Fruit fly (Drosophila melanogaster) whole organism, embryonic: ENCODE data around the gene vsg.

ENCODE experiments used
- Atf6 ChIP-seq: fragments of 200-800 bp; sonication (Bioruptor generic); IDR thresholded peaks from 2 replicates; pipeline ENCODE4 v1.3.6; 2022; ENCODE audit warnings: missing biosample characterization, missing genetic modification characterization
- Awh ChIP-seq: fragments of 200-800 bp; sonication (Bioruptor generic); IDR thresholded peaks from 2 replicates; pipeline ENCODE4, ENCODE4 v1.3.6; 2022; ENCODE audit warnings: missing biosample characterization, missing genetic modification characterization
- CG1024 ChIP-seq: fragments of 200-800 bp; sonication (Bioruptor generic); IDR thresholded peaks from 2 replicates; pipeline ENCODE4 v1.3.6; 2022; ENCODE audit warnings: missing biosample characterization, missing genetic modification characterization
- CG11560 ChIP-seq: fragments of 200-800 bp; sonication (Bioruptor generic); IDR thresholded peaks from 3 replicates; pipeline ENCODE4 v1.3.6; 2022; ENCODE audit warnings: missing biosample characterization, missing genetic modification characterization
- CG11696 ChIP-seq: fragments of 200-800 bp; sonication (Bioruptor generic); IDR thresholded peaks from 2 replicates; pipeline ENCODE4 v1.3.6; 2022; ENCODE audit warnings: missing biosample characterization, missing genetic modification characterization
- CG13296 ChIP-seq: fragments of 200-800 bp; sonication (Bioruptor generic); optimal IDR thresholded peaks from 3 replicates; lab custom pipeline; 2018; ENCODE audit warnings: missing biosample characterization, mild to moderate bottlenecking, missing genetic modification characterization
- CG14667 ChIP-seq: fragments of 200-800 bp; sonication (Bioruptor generic); IDR thresholded peaks from 2 replicates; pipeline ENCODE4 v1.3.6; 2022; ENCODE audit warnings: missing biosample characterization, missing genetic modification characterization
- CG15479 ChIP-seq: fragments of 200-800 bp; sonication (Bioruptor generic); optimal IDR thresholded peaks from 3 replicates; lab custom pipeline; 2019; ENCODE audit warnings: missing biosample characterization, mild to moderate bottlenecking, missing genetic modification characterization, moderate library complexity
- CG2120 ChIP-seq: fragments of 200-800 bp; sonication (Bioruptor generic); optimal IDR thresholded peaks from 3 replicates; lab custom pipeline; 2016; ENCODE audit warnings: missing biosample characterization, missing genetic modification characterization
- CG2129 ChIP-seq: fragments of 200-800 bp; sonication (Bioruptor generic); IDR thresholded peaks from 2 replicates; pipeline ENCODE4 v1.3.6; 2022; ENCODE audit warnings: missing biosample characterization, missing genetic modification characterization; ENCODE audit not compliant: partially characterized antibody
- CG2678 ChIP-seq: fragments of 200-800 bp; sonication (Bioruptor generic); optimal IDR thresholded peaks from 3 replicates; lab custom pipeline; 2019; ENCODE audit warnings: missing biosample characterization, mild to moderate bottlenecking, missing genetic modification characterization, moderate library complexity
- CG30403 ChIP-seq: fragments of 200-800 bp; sonication (Bioruptor generic); optimal IDR thresholded peaks from 3 replicates; lab custom pipeline; 2016; ENCODE audit warnings: missing biosample characterization, missing genetic modification characterization
- CG31441 ChIP-seq: fragments of 200-800 bp; sonication (Bioruptor generic); IDR thresholded peaks from 2 replicates; pipeline ENCODE4 v1.3.6; 2022; ENCODE audit warnings: missing biosample characterization, missing genetic modification characterization
- CG43689 ChIP-seq: fragments of 200-800 bp; sonication (Bioruptor generic); IDR thresholded peaks from 2 replicates; pipeline ENCODE4 v1.3.6; 2022; ENCODE audit warnings: missing biosample characterization, missing genetic modification characterization
- CG7963 ChIP-seq: fragments of 200-800 bp; sonication (Bioruptor generic); IDR thresholded peaks from 3 replicates; pipeline ENCODE4 v1.3.6; 2022; ENCODE audit warnings: missing biosample characterization, missing genetic modification characterization; ENCODE audit not compliant: partially characterized antibody
- CG8359 ChIP-seq: fragments of 200-800 bp; sonication (Bioruptor generic); optimal IDR thresholded peaks from 2 replicates; lab custom pipeline; 2017; ENCODE audit warnings: missing biosample characterization, mild to moderate bottlenecking, missing genetic modification characterization, borderline replicate concordance
- CG9817 ChIP-seq: fragments of 200-800 bp; sonication (Bioruptor generic); optimal IDR thresholded peaks from 2 replicates; lab custom pipeline; 2018; ENCODE audit warnings: missing biosample characterization, mild to moderate bottlenecking, missing genetic modification characterization, moderate library complexity
- Doc3 ChIP-seq: fragments of 200-800 bp; sonication (Bioruptor generic); IDR thresholded peaks from 3 replicates; pipeline ENCODE4 v1.3.6; 2022; ENCODE audit warnings: missing biosample characterization, missing genetic modification characterization; ENCODE audit not compliant: partially characterized antibody
- Ets65A ChIP-seq: fragments of 200-800 bp; sonication (Bioruptor generic); peaks from one replicate; lab custom pipeline; 2016; ENCODE audit warnings: missing biosample characterization, missing genetic modification characterization
- Gug ChIP-seq: fragments of 200-800 bp; sonication (Bioruptor generic); IDR thresholded peaks from 4 replicates; pipeline ENCODE4 v1.3.6; 2022; ENCODE audit warnings: missing biosample characterization, missing genetic modification characterization
- Max ChIP-seq: fragments of 200-800 bp; sonication (Bioruptor generic); optimal IDR thresholded peaks from 2 replicates; lab custom pipeline; 2016; ENCODE audit warnings: missing biosample characterization, mild to moderate bottlenecking, missing genetic modification characterization
- Med ChIP-seq: fragments of 200-800 bp; sonication (Bioruptor generic); peaks from one replicate; lab custom pipeline; 2016; ENCODE audit warnings: missing biosample characterization, missing genetic modification characterization, mild to moderate bottlenecking, inconsistent platforms, moderate library complexity
- Nf-YC ChIP-seq: fragments of 200-800 bp; optimal IDR thresholded peaks from 3 replicates; lab custom pipeline; 2019; ENCODE audit warnings: missing biosample characterization, mild to moderate bottlenecking, missing genetic modification characterization, moderate library complexity
- Pdp1 ChIP-seq, 2 experiments: fragments of 200-800 bp; sonication (Bioruptor generic); optimal IDR thresholded peaks; 3 replicates each; lab custom pipeline; 2016; ENCODE audit warnings: missing biosample characterization in 2 of 2, missing genetic modification characterization in 2 of 2, mild to moderate bottlenecking in 1 of 2, moderate library complexity in 1 of 2
- Taf1 ChIP-seq: fragments of 200-800 bp; sonication (Bioruptor generic); IDR thresholded peaks from 2 replicates; pipeline ENCODE4 v1.3.6; 2022; ENCODE audit warnings: missing biosample characterization, missing genetic modification characterization
- bcd ChIP-seq: fragments of 200-800 bp; sonication (Bioruptor generic); optimal IDR thresholded peaks from 2 replicates; lab custom pipeline; 2017; ENCODE audit warnings: missing biosample characterization, mild to moderate bottlenecking, missing genetic modification characterization
- cad ChIP-seq: fragments of >200 bp; optimal IDR thresholded peaks from 2 replicates; lab custom pipeline; 2017; ENCODE audit warnings: missing biosample characterization, missing genetic modification characterization
- chinmo ChIP-seq: fragments of 200-800 bp; sonication (Bioruptor generic); IDR thresholded peaks from 4 replicates; pipeline ENCODE4 v1.3.6; 2022; ENCODE audit warnings: missing biosample characterization, missing genetic modification characterization; ENCODE audit not compliant: partially characterized antibody
- emc ChIP-seq: fragments of 200-800 bp; sonication (Bioruptor generic); optimal IDR thresholded peaks from 2 replicates; lab custom pipeline; 2016; ENCODE audit warnings: missing biosample characterization, missing genetic modification characterization
- ems ChIP-seq: fragments of 200-800 bp; sonication (Bioruptor generic); optimal IDR thresholded peaks from 3 replicates; lab custom pipeline; 2016; ENCODE audit warnings: missing biosample characterization, missing genetic modification characterization
- fd64A ChIP-seq: fragments of 200-800 bp; sonication (Bioruptor generic); optimal IDR thresholded peaks from 3 replicates; lab custom pipeline; 2018; ENCODE audit warnings: missing biosample characterization, mild to moderate bottlenecking, missing genetic modification characterization
- fru ChIP-seq: fragments of >200 bp; optimal IDR thresholded peaks from 2 replicates; lab custom pipeline; 2017
- ftz-f1 ChIP-seq: fragments of 200-800 bp; sonication (Bioruptor generic); optimal IDR thresholded peaks from 2 replicates; lab custom pipeline; 2016; ENCODE audit warnings: missing biosample characterization, missing genetic modification characterization
- gem ChIP-seq: fragments of 200-800 bp; sonication (Bioruptor generic); optimal IDR thresholded peaks from 2 replicates; lab custom pipeline; 2019; ENCODE audit warnings: missing biosample characterization, mild to moderate bottlenecking, missing genetic modification characterization, moderate library complexity
- ind ChIP-seq: fragments of 200-800 bp; sonication (Bioruptor generic); optimal IDR thresholded peaks from 3 replicates; lab custom pipeline; 2016; ENCODE audit warnings: missing biosample characterization, missing genetic modification characterization
- lilli ChIP-seq: fragments of 200-800 bp; sonication (Bioruptor generic); optimal IDR thresholded peaks from 3 replicates; lab custom pipeline; 2016; ENCODE audit warnings: missing biosample characterization, missing genetic modification characterization
- onecut ChIP-seq: fragments of 200-800 bp; sonication (Bioruptor generic); IDR thresholded peaks from 2 replicates; pipeline ENCODE4 v1.3.6; 2022; ENCODE audit warnings: missing biosample characterization, missing genetic modification characterization
- pum ChIP-seq: fragments of 200-800 bp; sonication (Bioruptor generic); optimal IDR thresholded peaks from 2 replicates; lab custom pipeline; 2016; ENCODE audit warnings: missing biosample characterization, missing genetic modification characterization
- run ChIP-seq: fragments of 200-800 bp; sonication (Bioruptor generic); optimal IDR thresholded peaks from 3 replicates; lab custom pipeline; 2018; ENCODE audit warnings: missing biosample characterization, mild to moderate bottlenecking, missing genetic modification characterization
- sc ChIP-seq, 3 experiments: fragments of >200 bp in 2 of 3; fragments of 200-800 bp in 1 of 3; sonication (Bioruptor generic) in 1 of 3; optimal IDR thresholded peaks; 2 replicates in 2 of 3; 3 replicates in 1 of 3; lab custom pipeline; 2017; ENCODE audit warnings: mild to moderate bottlenecking in 1 of 3, missing biosample characterization in 1 of 3, missing genetic modification characterization in 1 of 3, missing genetic modification reagents in 1 of 3
- sd ChIP-seq: fragments of 200-800 bp; sonication (Bioruptor generic); optimal IDR thresholded peaks from 3 replicates; lab custom pipeline; 2018; ENCODE audit warnings: missing biosample characterization, mild to moderate bottlenecking, missing genetic modification characterization, moderate library complexity
- sens ChIP-seq: fragments of 200-800 bp; sonication (Bioruptor generic); peaks from one replicate; lab custom pipeline; 2016; ENCODE audit warnings: missing biosample characterization, missing genetic modification characterization

vsg gene

DNA sequence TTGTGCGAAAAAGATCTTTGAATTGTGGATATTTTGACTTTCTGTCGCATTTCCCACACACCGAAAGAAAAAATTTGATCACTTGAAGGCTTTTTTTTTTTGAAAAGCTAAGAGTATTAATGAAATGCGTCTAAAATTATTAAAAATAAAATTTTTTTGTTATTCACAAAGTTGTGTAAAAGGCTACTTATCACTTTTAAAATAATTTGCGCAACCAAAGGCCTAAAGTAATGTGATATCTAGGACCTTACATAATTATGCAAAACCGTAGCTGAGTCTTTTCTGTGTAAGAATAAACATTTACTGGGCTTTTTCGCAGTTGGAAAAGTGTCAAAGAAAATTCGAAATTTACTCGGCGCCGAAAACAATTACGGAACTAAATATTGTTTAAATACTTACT is 50.2 kb downstream of the vsg start (continued):
- TF ChIP-seq CG11696 (GFP tag; lab: Robert Waterston, UW) (no peak), Ets65A (GFP tag; lab: Kevin White, UChicago) (peak; percentile 72), CG9817 (no peak), ftz-f1 (GFP tag; lab: Kevin White, UChicago) (no peak), CG1024 (no peak), cad (GFP tag; lab: Kevin White, UChicago) (no peak), CG14667 (GFP tag; lab: Robert Waterston, UW) (no peak), ems (GFP tag; lab: Kevin White, UChicago) (no peak), CG2129 (GFP tag; lab: Robert Waterston, UW) (no peak), CG43689 (GFP tag; lab: Robert Waterston, UW) (no peak), onecut (GFP tag; lab: Robert Waterston, UW) (no peak), fru (lab: Kevin White, UChicago) (no peak), Med (GFP tag; lab: Kevin White, UChicago) (peak; percentile 42), CG2120 (GFP tag; lab: Kevin White, UChicago) (peak; percentile 21), Nf-YC (tag; lab: Kevin White, UChicago) (no peak), Awh (GFP tag; lab: Robert Waterston, UW) (no peak), Doc3 (no peak), lilli (GFP tag; lab: Kevin White, UChicago) (peak; percentile 13), sens (GFP tag; lab: Kevin White, UChicago) (peak; percentile 21), chinmo (GFP tag; lab: Robert Waterston, UW) (no peak), run (tag; lab: Kevin White, UChicago) (no peak), Gug (GFP tag; lab: Robert Waterston, UW) (no peak), CG13296 (GFP tag; lab: Kevin White, UChicago) (no peak), CG30403 (GFP tag; lab: Kevin White, UChicago) (peak; percentile 6), Pdp1 (GFP tag; optimal IDR thresholded peaks at IDR 0.05; lab: Kevin White, UChicago) (peak in 1 of 2 experiments; percentile 54), CG2678 (tag; lab: Kevin White, UChicago) (peak; percentile 21), gem (tag; lab: Kevin White, UChicago) (peak; percentile 26), sc (optimal IDR thresholded peaks at IDR 0.05; lab: Kevin White, UChicago) (no peak), sc (GFP tag; optimal IDR thresholded peaks at IDR 0.05; lab: Kevin White, UChicago) (no peak), CG31441 (GFP tag; lab: Robert Waterston, UW) (0 out of 2 replicates have a peak, but pooled peaks have one; percentile 24), pum (GFP tag; lab: Kevin White, UChicago) (no peak), Max (GFP tag; lab: Kevin White, UChicago) (no peak), CG8359 (GFP tag; lab: Kevin White, UChicago) (no peak), bcd (GFP tag; lab: Kevin White, UChicago) (no peak), CG7963 (no peak), fd64A (GFP tag; lab: Kevin White, UChicago) (no peak), ind (GFP tag; lab: Kevin White, UChicago) (peak; percentile 6), CG11560 (tag; lab: Robert Waterston, UW) (no peak), sd (tag; lab: Kevin White, UChicago) (no peak), Taf1 (GFP tag; lab: Robert Waterston, UW) (no peak), Atf6 (GFP tag; lab: Robert Waterston, UW) (no peak), CG15479 (no peak), emc (GFP tag; lab: Kevin White, UChicago) (no peak)
